Worm (Caenorhabditis elegans) whole organism, mixed stage, embryonic: ENCODE data around the gene C04F5.9.
A peak's percentile ranks its signal among the peaks of the same experiment; 100 is the strongest.

Experiments
- M03D4.4 ChIP-seq: sonication (generic microtip); optimal IDR thresholded peaks from 2 replicates; lab custom pipeline; 2017; ENCODE audit warnings: mild to moderate bottlenecking, missing genetic modification characterization, missing compliant biosample characterization
- bed-3 ChIP-seq: fragments of 200-800 bp; sonication (Bioruptor generic); optimal IDR thresholded peaks from 3 replicates; lab custom pipeline; 2018; ENCODE audit warnings: mild to moderate bottlenecking, missing genetic modification characterization, moderate library complexity, missing compliant biosample characterization
- blmp-1 ChIP-seq: fragments of 150-350 bp; optimal IDR thresholded peaks from 2 replicates; lab custom pipeline; 2014; ENCODE audit warnings: missing biosample characterization, missing genetic modification characterization
- ceh-39 ChIP-seq: fragments of 150-350 bp; optimal IDR thresholded peaks from 2 replicates; lab custom pipeline; 2014; ENCODE audit warnings: missing biosample characterization, missing genetic modification characterization
- ceh-43 ChIP-seq: fragments of 200-800 bp; sonication (Bioruptor generic); optimal IDR thresholded peaks from 2 replicates; lab custom pipeline; 2018; ENCODE audit warnings: mild to moderate bottlenecking, missing genetic modification characterization, moderate library complexity, missing compliant biosample characterization
- ceh-83 ChIP-seq: fragments of 200-800 bp; sonication (Bioruptor generic); optimal IDR thresholded peaks from 2 replicates; lab custom pipeline; 2018; ENCODE audit warnings: mild to moderate bottlenecking, missing genetic modification characterization, missing compliant biosample characterization
- ces-1 ChIP-seq: fragments of 150-350 bp; optimal IDR thresholded peaks from 2 replicates; lab custom pipeline; 2014; ENCODE audit warnings: missing biosample characterization, missing genetic modification reagents, missing genetic modification characterization
- cnd-1 ChIP-seq: fragments of 200-800 bp; sonication (Bioruptor generic); optimal IDR thresholded peaks from 2 replicates; lab custom pipeline; 2018; ENCODE audit warnings: mild to moderate bottlenecking, missing genetic modification characterization, missing compliant biosample characterization
- drap-1 ChIP-seq: fragments of 200-800 bp; sonication (Bioruptor generic); optimal IDR thresholded peaks from 3 replicates; lab custom pipeline; 2018; ENCODE audit warnings: mild to moderate bottlenecking, missing genetic modification characterization, missing compliant biosample characterization
- elt-1 ChIP-seq: sonication (generic microtip); optimal IDR thresholded peaks from 2 replicates; lab custom pipeline; 2017; ENCODE audit warnings: missing genetic modification characterization, mild to moderate bottlenecking, missing compliant biosample characterization, antibody characterized with exemption, moderate library complexity, borderline replicate concordance; ENCODE audit not compliant: insufficient read depth
- elt-3 ChIP-seq: fragments of 150-350 bp; optimal IDR thresholded peaks from 2 replicates; lab custom pipeline; 2014; ENCODE audit warnings: missing biosample characterization, missing genetic modification characterization
- flh-1 ChIP-seq: fragments of 200-800 bp; sonication (Bioruptor generic); optimal IDR thresholded peaks from 2 replicates; lab custom pipeline; 2018; ENCODE audit warnings: mild to moderate bottlenecking, missing genetic modification characterization, moderate library complexity, missing compliant biosample characterization
- ham-2 ChIP-seq: fragments of 200-800 bp; sonication (Bioruptor generic); optimal IDR thresholded peaks from 2 replicates; lab custom pipeline; 2018; ENCODE audit warnings: mild to moderate bottlenecking, missing genetic modification characterization, missing compliant biosample characterization
- hlh-1 ChIP-seq: fragments of 150-350 bp; optimal IDR thresholded peaks from 2 replicates; lab custom pipeline; 2014; ENCODE audit warnings: missing biosample characterization, missing genetic modification reagents, missing genetic modification characterization
- lin-32 ChIP-seq: fragments of 200-800 bp; sonication (Bioruptor generic); optimal IDR thresholded peaks from 2 replicates; lab custom pipeline; 2018; ENCODE audit warnings: mild to moderate bottlenecking, missing genetic modification characterization, missing compliant biosample characterization
- lsy-2 ChIP-seq: fragments of 150-350 bp; optimal IDR thresholded peaks from 2 replicates; lab custom pipeline; 2014; ENCODE audit warnings: missing biosample characterization, missing genetic modification characterization
- mab-5 ChIP-seq: fragments of 150-350 bp; optimal IDR thresholded peaks from 2 replicates; lab custom pipeline; 2014; ENCODE audit warnings: missing biosample characterization, missing genetic modification characterization
- mep-1 ChIP-seq: fragments of 150-350 bp; optimal IDR thresholded peaks from 2 replicates; lab custom pipeline; 2017; ENCODE audit warnings: missing biosample characterization, missing genetic modification reagents, missing genetic modification characterization, inconsistent platforms
- mls-2 ChIP-seq: sonication (generic microtip); optimal IDR thresholded peaks from 2 replicates; lab custom pipeline; 2016; ENCODE audit warnings: mild to moderate bottlenecking, missing genetic modification characterization, moderate library complexity, missing compliant biosample characterization
- nhr-12 ChIP-seq: fragments of 150-350 bp; optimal IDR thresholded peaks from 2 replicates; lab custom pipeline; 2014; ENCODE audit warnings: missing biosample characterization, missing genetic modification characterization
- nhr-2 ChIP-seq: fragments of 150-350 bp; optimal IDR thresholded peaks from 2 replicates; lab custom pipeline; 2014; ENCODE audit warnings: missing biosample characterization, missing genetic modification characterization
- nhr-237 ChIP-seq: fragments of 150-350 bp; optimal IDR thresholded peaks from 2 replicates; lab custom pipeline; 2014; ENCODE audit warnings: missing biosample characterization, missing genetic modification characterization
- nhr-28 ChIP-seq: fragments of 150-350 bp; optimal IDR thresholded peaks from 2 replicates; lab custom pipeline; 2014; ENCODE audit warnings: missing biosample characterization, missing genetic modification characterization
- nhr-76 ChIP-seq: sonication (generic microtip); optimal IDR thresholded peaks from 2 replicates; lab custom pipeline; 2017; ENCODE audit warnings: missing biosample characterization, missing genetic modification characterization
- sem-2 ChIP-seq: fragments of 200-800 bp; sonication (Bioruptor generic); optimal IDR thresholded peaks from 2 replicates; lab custom pipeline; 2018; ENCODE audit warnings: mild to moderate bottlenecking, missing genetic modification characterization, missing compliant biosample characterization
- snpc-4 ChIP-seq: fragments of 150-350 bp; optimal IDR thresholded peaks from 2 replicates; lab custom pipeline; 2014; ENCODE audit warnings: missing biosample characterization, missing genetic modification characterization
- sptf-1 ChIP-seq: sonication (generic microtip); optimal IDR thresholded peaks from 2 replicates; lab custom pipeline; 2017; ENCODE audit warnings: mild to moderate bottlenecking, missing genetic modification characterization, moderate library complexity, missing compliant biosample characterization
- tbx-8 ChIP-seq: fragments of 200-800 bp; sonication (Bioruptor generic); optimal IDR thresholded peaks from 2 replicates; lab custom pipeline; 2018; ENCODE audit warnings: mild to moderate bottlenecking, missing genetic modification characterization, moderate library complexity, missing compliant biosample characterization
- unc-120 ChIP-seq: sonication (generic microtip); optimal IDR thresholded peaks from 2 replicates; lab custom pipeline; 2017; ENCODE audit warnings: missing genetic modification characterization, missing compliant biosample characterization; ENCODE audit not compliant: poor library complexity, severe bottlenecking
- unc-39 ChIP-seq: fragments of 150-350 bp; optimal IDR thresholded peaks from 2 replicates; lab custom pipeline; 2014; ENCODE audit warnings: missing biosample characterization, missing genetic modification characterization
- zip-8 ChIP-seq: fragments of 150-350 bp; optimal IDR thresholded peaks from 2 replicates; lab custom pipeline; 2014; ENCODE audit warnings: missing biosample characterization, missing genetic modification characterization
- ztf-11 ChIP-seq: fragments of 150-350 bp; optimal IDR thresholded peaks from 2 replicates; lab custom pipeline; 2014; ENCODE audit warnings: missing biosample characterization, missing genetic modification characterization

The C04F5.9 gene

ce11 chrV:5080853-5081338, 38.1 kb downstream of the C04F5.9 start, which contains the start of gene Y58A7A.3:
Y58A7A.3 (minus strand) TSS chrV:5080903.
- no peak for TF ChIP-seq unc-39 (tag; lab: Kevin White, UChicago)
- TF ChIP-seq zip-8 (tag; lab: Kevin White, UChicago): peak; percentile 1
- TF ChIP-seq nhr-2 (tag; lab: Kevin White, UChicago): no peak
- peak; percentile 86 for TF ChIP-seq elt-3 (tag; lab: Kevin White, UChicago)

DNA sequence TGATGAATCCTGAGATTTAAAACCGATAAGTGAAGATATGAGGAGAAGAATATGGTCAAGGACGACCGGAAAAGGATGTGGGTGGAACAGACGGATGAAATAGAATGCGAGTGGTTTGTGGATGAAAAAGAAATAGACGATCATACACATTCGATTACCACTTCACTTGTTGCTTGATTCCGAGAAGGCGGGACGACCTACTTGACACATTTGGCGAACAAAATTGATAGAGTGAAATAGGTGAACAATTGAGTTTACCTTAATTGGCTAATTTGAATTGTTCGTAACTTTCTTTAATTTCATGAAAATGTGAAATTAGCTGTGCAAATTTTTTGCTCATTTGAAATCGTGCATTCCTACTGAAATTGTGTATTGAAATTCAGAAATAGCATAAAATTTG, 46.9 kb downstream of the C04F5.9 start, which contains the start of gene Y58A7A.2:
Y58A7A.2 (minus strand) TSS at position 101 of the 400 bp plus-strand sequence.
- TF ChIP-seq blmp-1 (tag; lab: Kevin White, UChicago) (no peak), ces-1 (GFP tag; lab: Kevin White, UChicago) (no peak), M03D4.4 (tag; lab: Kevin White, UChicago) (no peak), ceh-39 (no peak), nhr-12 (tag; lab: Kevin White, UChicago) (no peak), sptf-1 (tag; lab: Kevin White, UChicago) (no peak), ztf-11 (tag; lab: Kevin White, UChicago) (no peak)

DNA sequence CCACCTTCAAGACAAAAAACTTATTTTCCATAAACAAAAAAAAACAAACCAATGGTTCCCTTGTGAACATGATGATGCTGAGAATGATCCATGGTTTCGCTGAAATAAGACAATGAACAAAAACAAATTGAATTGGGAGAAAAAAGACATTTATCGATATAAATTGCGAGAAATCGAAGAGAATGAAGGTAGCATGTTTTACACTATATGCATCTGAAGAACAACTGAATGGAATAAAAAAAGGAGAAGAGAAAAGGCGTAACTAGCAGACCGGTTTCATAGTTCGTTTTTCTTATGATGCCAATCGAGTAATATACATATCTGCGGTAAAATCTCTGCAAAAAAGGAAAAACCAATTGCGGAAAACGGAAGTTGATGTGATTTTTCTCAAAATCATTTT, 49.6 kb downstream of the C04F5.9 start, which contains the start of gene Y58A7A.1:
Y58A7A.1 (minus strand) TSS at position 101 of the 400 bp plus-strand sequence.
- no peak for TF ChIP-seq sem-2 (GFP tag; lab: Kevin White, UChicago)
- no peak for TF ChIP-seq nhr-28 (tag; lab: Kevin White, UChicago)
- no peak for TF ChIP-seq sptf-1 (tag; lab: Kevin White, UChicago)
- no peak for TF ChIP-seq nhr-2 (tag; lab: Kevin White, UChicago)
- no peak for TF ChIP-seq mab-5 (tag; lab: Kevin White, UChicago)
- TF ChIP-seq ceh-43: no peak
- no peak for TF ChIP-seq elt-3 (tag; lab: Kevin White, UChicago)
- TF ChIP-seq nhr-12 (tag; lab: Kevin White, UChicago): no peak
- TF ChIP-seq mep-1 (tag; lab: Kevin White, UChicago): no peak
- TF ChIP-seq lin-32 (GFP tag; lab: Kevin White, UChicago): no peak
- no peak for TF ChIP-seq hlh-1 (tag; lab: Kevin White, UChicago)
- TF ChIP-seq nhr-76 (tag; lab: Kevin White, UChicago): no peak
- TF ChIP-seq M03D4.4 (tag; lab: Kevin White, UChicago): no peak
- TF ChIP-seq zip-8 (tag; lab: Kevin White, UChicago): no peak
- TF ChIP-seq ztf-11 (tag; lab: Kevin White, UChicago): no peak
- TF ChIP-seq blmp-1 (tag; lab: Kevin White, UChicago): no peak
- no peak for TF ChIP-seq cnd-1 (tag; lab: Kevin White, UChicago)
- no peak for TF ChIP-seq ces-1 (GFP tag; lab: Kevin White, UChicago)
- TF ChIP-seq, all 35 proteins: peak for 0

DNA sequence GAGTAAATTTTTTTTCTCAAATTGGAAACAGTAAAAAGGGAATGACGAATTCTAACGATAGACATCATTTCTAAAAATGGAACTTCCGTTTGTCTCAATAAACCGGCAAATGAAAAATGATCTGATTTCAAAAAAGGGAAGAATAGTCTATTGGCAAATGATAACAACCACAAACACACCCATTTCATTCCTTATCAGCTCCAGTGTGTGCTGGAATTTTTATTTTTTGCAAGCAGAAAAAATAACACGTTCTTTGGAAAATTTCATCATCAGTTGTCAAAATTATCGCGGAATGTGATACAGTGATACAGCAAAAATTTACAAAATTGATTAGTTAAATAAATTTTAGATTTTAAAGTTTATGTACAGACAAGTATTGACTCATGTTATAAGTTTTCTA, 51.6 kb downstream of the C04F5.9 start:
- TF ChIP-seq elt-1 (tag; lab: Kevin White, UChicago) (no peak), tbx-8 (GFP tag; lab: Kevin White, UChicago) (no peak), bed-3 (GFP tag; lab: Kevin White, UChicago) (no peak), M03D4.4 (tag; lab: Kevin White, UChicago) (no peak), flh-1 (no peak), snpc-4 (tag; lab: Kevin White, UChicago) (no peak), lsy-2 (no peak), ceh-83 (GFP tag; lab: Kevin White, UChicago) (no peak), mep-1 (tag; lab: Kevin White, UChicago) (no peak)

DNA sequence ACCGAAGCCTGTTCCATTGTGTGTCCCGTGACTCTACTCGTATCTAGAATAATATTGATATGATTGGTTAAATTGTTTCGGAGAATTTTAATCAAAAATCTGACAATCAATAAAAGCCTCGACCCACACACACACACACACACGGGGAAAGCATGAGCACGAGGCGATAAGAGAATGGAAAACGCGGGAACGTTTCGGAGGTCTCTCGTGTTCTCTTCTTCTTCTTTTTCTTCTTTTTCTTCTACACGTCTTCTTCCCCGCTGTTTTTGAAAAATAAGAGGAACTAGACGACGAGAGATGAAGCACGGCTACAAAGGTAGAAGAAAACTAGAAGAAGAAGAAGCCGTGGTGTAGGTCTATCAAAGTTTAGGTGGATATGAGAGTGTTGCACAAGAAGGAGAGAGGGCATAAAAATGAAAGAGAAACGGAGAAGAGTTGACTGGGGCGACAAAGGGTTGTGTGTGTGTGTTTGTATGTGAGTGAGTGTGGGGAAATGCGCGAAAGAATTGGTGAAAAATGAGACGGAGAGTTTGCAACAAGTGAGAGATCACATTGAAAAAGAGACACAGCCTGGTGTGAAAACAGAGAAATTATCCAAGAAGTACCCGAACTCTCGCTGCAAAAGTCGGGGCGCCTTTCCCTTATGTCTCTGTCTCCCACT, 54.1 kb downstream of the C04F5.9 start, which contains the start of gene mlk-1:
mlk-1 (minus strand) TSS at position 51 of the 661 bp plus-strand sequence.
- TF ChIP-seq hlh-1 (tag; lab: Kevin White, UChicago): no peak
- TF ChIP-seq ceh-39: no peak
- no peak for TF ChIP-seq zip-8 (tag; lab: Kevin White, UChicago)
- peak; percentile 36 for TF ChIP-seq nhr-237 (tag; lab: Kevin White, UChicago)
- no peak for TF ChIP-seq nhr-76 (tag; lab: Kevin White, UChicago)
- TF ChIP-seq drap-1 (GFP tag; lab: Kevin White, UChicago): no peak
- peak; percentile 17 for TF ChIP-seq ces-1 (GFP tag; lab: Kevin White, UChicago)
- peak; percentile 41 for TF ChIP-seq mls-2 (tag; lab: Kevin White, UChicago)
- TF ChIP-seq ham-2 (GFP tag; lab: Kevin White, UChicago): peak; percentile 66
- TF ChIP-seq tbx-8 (GFP tag; lab: Kevin White, UChicago): no peak
- peak; percentile 48 for TF ChIP-seq unc-120 (tag; lab: Kevin White, UChicago)
- peak; percentile 28 for TF ChIP-seq mep-1 (tag; lab: Kevin White, UChicago)
- TF ChIP-seq flh-1: no peak
- TF ChIP-seq elt-3 (tag; lab: Kevin White, UChicago): no peak
- TF ChIP-seq ceh-43: no peak
- TF ChIP-seq bed-3 (GFP tag; lab: Kevin White, UChicago): no peak
